Worm (Caenorhabditis elegans) whole organism, L4/young adult: ENCODE measurements around the gene B0334.5.

Source experiments
- W03F9.2 ChIP-seq: fragments of 150-350 bp; optimal IDR thresholded peaks from 2 replicates; lab custom pipeline; 2014; ENCODE audit warnings: missing biosample characterization, missing genetic modification characterization
- him-1 ChIP-seq: sonication (generic microtip); optimal IDR thresholded peaks from 2 replicates; lab custom pipeline; 2016; ENCODE audit warnings: missing genotype, missing genetic modification reagents, missing genetic modification characterization, missing compliant biosample characterization

ce11 chrII:11535924-11536323 is 38.5 kb downstream of the B0334.5 start:
- TF ChIP-seq him-1 (tag; lab: Kevin White, UChicago) (no peak), W03F9.2 (tag; lab: Kevin White, UChicago) (no peak)
